Fruit fly (Drosophila melanogaster) whole organism: ENCODE measurements around the gene CG8135.

Experiments
- Dll ChIP-seq: fragments of >200 bp; optimal IDR thresholded peaks from 2 replicates; lab custom pipeline; 2017
- EcR ChIP-seq, 2 experiments: fragments of >200 bp; optimal IDR thresholded peaks; 2 replicates each; lab custom pipeline; 2017; ENCODE audit warnings: missing biosample characterization in 2 of 2, missing genetic modification characterization in 2 of 2, missing genetic modification reagents in 2 of 2
- pan ChIP-seq: fragments of >200 bp; optimal IDR thresholded peaks from 2 replicates; lab custom pipeline; 2017
- psq ChIP-seq: fragments of >200 bp; optimal IDR thresholded peaks from 2 replicates; lab custom pipeline; 2017
- usp ChIP-seq: fragments of >200 bp; optimal IDR thresholded peaks from 2 replicates; lab custom pipeline; 2017; ENCODE audit warnings: missing biosample characterization, missing genetic modification characterization, mixed read lengths

DNA sequence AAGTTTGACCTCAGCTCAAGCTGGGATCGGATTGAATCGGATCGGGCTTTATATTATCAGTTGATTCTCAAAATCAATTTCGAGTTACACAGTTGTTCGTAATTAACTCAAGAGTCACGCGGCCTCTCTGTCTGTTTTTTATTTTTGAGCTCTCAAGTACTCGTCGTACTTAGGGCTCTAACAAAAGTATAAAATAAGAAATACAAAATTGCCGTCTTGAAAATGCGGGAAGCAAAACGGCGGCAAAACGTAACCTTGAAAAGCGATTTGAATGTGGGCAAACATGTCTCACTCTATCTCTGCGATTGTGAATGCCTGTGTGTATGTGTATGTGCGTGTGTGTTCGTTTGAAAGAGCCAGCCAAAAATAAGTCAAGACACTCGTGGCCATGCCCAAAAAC lies 33.4 kb downstream of the CG8135 start:
- TF ChIP-seq pan (no peak), psq (lab: Kevin White, UChicago) (no peak), Dll (lab: Kevin White, UChicago) (no peak), EcR (GFP tag; optimal IDR thresholded peaks at IDR 0.05; lab: Kevin White, UChicago) (no peak), usp (GFP tag; lab: Kevin White, UChicago) (no peak)
